Fruit fly (Drosophila melanogaster) whole organism, embryonic: Measurements from ENCODE around the gene Irbp.

ENCODE experiments used
- ATbp ChIP-seq: fragments of 200-800 bp; sonication (Bioruptor generic); optimal IDR thresholded peaks from 2 replicates; lab custom pipeline; 2017; ENCODE audit warnings: missing biosample characterization, mild to moderate bottlenecking, missing genetic modification characterization, missing genetic modification reagents
- BEAF-32 ChIP-seq: fragments of 200-800 bp; sonication (Bioruptor generic); optimal IDR thresholded peaks from 3 replicates; lab custom pipeline; 2017; ENCODE audit warnings: missing biosample characterization, missing genetic modification characterization, mild to moderate bottlenecking, moderate library complexity, missing genetic modification reagents
- CG10321 ChIP-seq: fragments of 200-800 bp; sonication (Bioruptor generic); IDR thresholded peaks from 2 replicates; pipeline ENCODE4 v1.3.6; 2022; ENCODE audit warnings: missing biosample characterization, missing genetic modification characterization
- CG14710 ChIP-seq: fragments of 200-800 bp; sonication (Bioruptor generic); optimal IDR thresholded peaks from 3 replicates; lab custom pipeline; 2019; ENCODE audit warnings: missing biosample characterization, mild to moderate bottlenecking, missing genetic modification characterization, moderate library complexity
- CG14860 ChIP-seq: fragments of 200-800 bp; sonication (Bioruptor generic); IDR thresholded peaks from 3 replicates; pipeline ENCODE4 v1.3.6; 2022; ENCODE audit warnings: missing biosample characterization, missing genetic modification characterization; ENCODE audit not compliant: partially characterized antibody
- CG15269 ChIP-seq: fragments of 200-800 bp; sonication (Bioruptor generic); optimal IDR thresholded peaks from 2 replicates; lab custom pipeline; 2018; ENCODE audit warnings: missing biosample characterization, mild to moderate bottlenecking, missing genetic modification characterization, moderate library complexity
- CG17385 ChIP-seq: fragments of 200-800 bp; sonication (Bioruptor generic); optimal IDR thresholded peaks from 3 replicates; lab custom pipeline; 2018; ENCODE audit warnings: missing biosample characterization, mild to moderate bottlenecking, missing genetic modification characterization
- CG1832 ChIP-seq: fragments of 200-800 bp; sonication (Bioruptor generic); optimal IDR thresholded peaks from 2 replicates; lab custom pipeline; 2017; ENCODE audit warnings: missing biosample characterization, mild to moderate bottlenecking, missing genetic modification characterization, inconsistent platforms
- CG2120 ChIP-seq: fragments of 200-800 bp; sonication (Bioruptor generic); optimal IDR thresholded peaks from 3 replicates; lab custom pipeline; 2016; ENCODE audit warnings: missing biosample characterization, missing genetic modification characterization
- CG2129 ChIP-seq: fragments of 200-800 bp; sonication (Bioruptor generic); IDR thresholded peaks from 2 replicates; pipeline ENCODE4 v1.3.6; 2022; ENCODE audit warnings: missing biosample characterization, missing genetic modification characterization; ENCODE audit not compliant: partially characterized antibody
- CG32532 ChIP-seq: fragments of 200-800 bp; sonication (Bioruptor generic); IDR thresholded peaks from 2 replicates; pipeline ENCODE4 v1.3.6; 2022; ENCODE audit warnings: missing biosample characterization, missing genetic modification characterization
- CG5180 ChIP-seq: fragments of 200-800 bp; sonication (Bioruptor generic); optimal IDR thresholded peaks from 3 replicates; lab custom pipeline; 2017; ENCODE audit warnings: missing biosample characterization, missing genetic modification characterization, mild to moderate bottlenecking, moderate library complexity, missing genetic modification reagents
- CG6854 ChIP-seq: fragments of 200-800 bp; sonication (Bioruptor generic); optimal IDR thresholded peaks from 3 replicates; lab custom pipeline; 2017; ENCODE audit warnings: missing biosample characterization, mild to moderate bottlenecking, missing genetic modification characterization
- CG9609 ChIP-seq: fragments of 200-800 bp; sonication (Bioruptor generic); optimal IDR thresholded peaks from 3 replicates; lab custom pipeline; 2016; ENCODE audit warnings: missing biosample characterization, missing genetic modification characterization
- CG9932 ChIP-seq: fragments of 200-800 bp; sonication (Bioruptor generic); IDR thresholded peaks from 2 replicates; pipeline ENCODE4 v1.3.6; 2022; ENCODE audit warnings: missing biosample characterization, missing genetic modification characterization
- D ChIP-seq, 2 experiments: fragments of 200-800 bp in 1 of 2; fragments of >200 bp in 1 of 2; sonication (Bioruptor generic) in 1 of 2; optimal IDR thresholded peaks; 2 replicates in 1 of 2; 3 replicates in 1 of 2; lab custom pipeline; 2017; ENCODE audit warnings: mild to moderate bottlenecking in 1 of 2, missing biosample characterization in 1 of 2, missing genetic modification characterization in 1 of 2, missing genetic modification reagents in 1 of 2
- Dbx ChIP-seq: fragments of 200-800 bp; sonication (Bioruptor generic); IDR thresholded peaks from 3 replicates; pipeline ENCODE4 v1.3.6; 2022; ENCODE audit warnings: missing biosample characterization, missing genetic modification characterization
- E2f1 ChIP-seq: fragments of 200-800 bp; sonication (Bioruptor generic); IDR thresholded peaks from 2 replicates; pipeline ENCODE4 v1.3.6; 2022; ENCODE audit warnings: missing biosample characterization, missing genetic modification characterization
- ERR ChIP-seq: fragments of 200-800 bp; sonication (Bioruptor generic); optimal IDR thresholded peaks from 2 replicates; lab custom pipeline; 2016; ENCODE audit warnings: missing biosample characterization, missing genetic modification characterization
- Eip74EF ChIP-seq, 2 experiments: fragments of 200-800 bp in 1 of 2; fragments of >200 bp in 1 of 2; sonication (Bioruptor generic) in 1 of 2; optimal IDR thresholded peaks; 2 replicates each; lab custom pipeline; 2017 to 2019; ENCODE audit warnings: missing biosample characterization in 2 of 2, missing genetic modification characterization in 2 of 2, mild to moderate bottlenecking in 1 of 2, moderate library complexity in 1 of 2
- GATAe ChIP-seq: fragments of 200-800 bp; sonication (Bioruptor generic); conservative IDR thresholded peaks from 2 replicates; pipeline ENCODE4 v1.3.6; 2022; ENCODE audit warnings: missing biosample characterization, missing genetic modification characterization
- Hsf ChIP-seq: fragments of 200-800 bp; sonication (Bioruptor generic); optimal IDR thresholded peaks from 3 replicates; lab custom pipeline; 2016; ENCODE audit warnings: missing biosample characterization, missing genetic modification characterization
- Jarid2 ChIP-seq: fragments of 200-800 bp; sonication (Bioruptor generic); optimal IDR thresholded peaks from 3 replicates; lab custom pipeline; 2017; ENCODE audit warnings: mild to moderate bottlenecking, missing biosample characterization, missing genetic modification reagents, missing genetic modification characterization
- MBD-R2 ChIP-seq: fragments of 200-800 bp; sonication (Bioruptor generic); IDR thresholded peaks from 2 replicates; pipeline ENCODE4 v1.3.6; 2022; ENCODE audit warnings: missing biosample characterization, missing genetic modification characterization
- Nf-YC ChIP-seq: fragments of 200-800 bp; optimal IDR thresholded peaks from 3 replicates; lab custom pipeline; 2019; ENCODE audit warnings: missing biosample characterization, mild to moderate bottlenecking, missing genetic modification characterization, moderate library complexity
- NfI ChIP-seq: fragments of 200-800 bp; sonication (Bioruptor generic); optimal IDR thresholded peaks from 3 replicates; lab custom pipeline; 2018; ENCODE audit warnings: missing biosample characterization, mild to moderate bottlenecking, missing genetic modification characterization, moderate library complexity
- Opbp ChIP-seq: fragments of 200-800 bp; sonication (Bioruptor generic); IDR thresholded peaks from 3 replicates; pipeline ENCODE4 v1.3.6; 2022; ENCODE audit warnings: missing biosample characterization, missing genetic modification characterization; ENCODE audit not compliant: partially characterized antibody
- Pdp1 ChIP-seq, 2 experiments: fragments of 200-800 bp; sonication (Bioruptor generic); optimal IDR thresholded peaks; 3 replicates each; lab custom pipeline; 2016; ENCODE audit warnings: missing biosample characterization in 2 of 2, missing genetic modification characterization in 2 of 2, mild to moderate bottlenecking in 1 of 2, moderate library complexity in 1 of 2
- Rfx ChIP-seq: fragments of 200-800 bp; sonication (Bioruptor generic); IDR thresholded peaks from 2 replicates; pipeline ENCODE4 v1.3.6; 2022; ENCODE audit warnings: missing biosample characterization, missing genetic modification characterization
- Six4 ChIP-seq: fragments of 200-800 bp; sonication (Bioruptor generic); optimal IDR thresholded peaks from 2 replicates; lab custom pipeline; 2016; ENCODE audit warnings: missing biosample characterization, missing genetic modification characterization
- ara ChIP-seq: fragments of 200-800 bp; sonication (Bioruptor generic); IDR thresholded peaks from 2 replicates; pipeline ENCODE4 v1.3.6; 2022; ENCODE audit warnings: missing biosample characterization, missing genetic modification characterization
- ase ChIP-seq: fragments of 200-800 bp; sonication (Bioruptor generic); IDR thresholded peaks from 3 replicates; pipeline ENCODE4 v1.3.6; 2022; ENCODE audit warnings: missing biosample characterization, missing genetic modification characterization
- cas ChIP-seq: fragments of 200-800 bp; sonication (Bioruptor generic); IDR thresholded peaks from 2 replicates; pipeline ENCODE4 v1.3.6; 2022; ENCODE audit warnings: missing biosample characterization, missing genetic modification characterization
- dan ChIP-seq: fragments of 200-800 bp; sonication (Bioruptor generic); IDR thresholded peaks from 2 replicates; pipeline ENCODE4 v1.3.6; 2022; ENCODE audit warnings: missing biosample characterization, missing genetic modification characterization
- ems ChIP-seq: fragments of 200-800 bp; sonication (Bioruptor generic); optimal IDR thresholded peaks from 3 replicates; lab custom pipeline; 2016; ENCODE audit warnings: missing biosample characterization, missing genetic modification characterization
- eyg ChIP-seq: fragments of 200-800 bp; sonication (Bioruptor generic); optimal IDR thresholded peaks from 3 replicates; lab custom pipeline; 2016; ENCODE audit warnings: missing biosample characterization, missing genetic modification characterization
- fu2 ChIP-seq: fragments of 200-800 bp; sonication (Bioruptor generic); optimal IDR thresholded peaks from 2 replicates; lab custom pipeline; 2016; ENCODE audit warnings: missing biosample characterization, missing genetic modification characterization
- gem ChIP-seq: fragments of 200-800 bp; sonication (Bioruptor generic); optimal IDR thresholded peaks from 2 replicates; lab custom pipeline; 2019; ENCODE audit warnings: missing biosample characterization, mild to moderate bottlenecking, missing genetic modification characterization, moderate library complexity
- mirr ChIP-seq: fragments of 200-800 bp; sonication (Bioruptor generic); optimal IDR thresholded peaks from 3 replicates; lab custom pipeline; 2018; ENCODE audit warnings: missing biosample characterization, mild to moderate bottlenecking, missing genetic modification characterization
- nmo ChIP-seq: fragments of 200-800 bp; sonication (Bioruptor generic); optimal IDR thresholded peaks from 2 replicates; lab custom pipeline; 2018; ENCODE audit warnings: missing biosample characterization, mild to moderate bottlenecking, missing genetic modification characterization, moderate library complexity
- pan ChIP-seq, 4 experiments: fragments of >200 bp in 3 of 4; fragments of 200-800 bp in 1 of 4; sonication (Bioruptor generic) in 1 of 4; optimal IDR thresholded peaks in 3 of 4; IDR thresholded peaks in 1 of 4; 2 replicates each; pipeline versions ENCODE4 v1.3.6 to Lab custom; 2017 to 2022; ENCODE audit warnings: missing biosample characterization in 2 of 4, missing genetic modification characterization in 2 of 4, mixed read lengths in 1 of 4
- peb ChIP-seq: fragments of 200-800 bp; sonication (Bioruptor generic); IDR thresholded peaks from 2 replicates; pipeline ENCODE4 v1.3.6; 2022; ENCODE audit warnings: missing biosample characterization, missing genetic modification characterization
- prd ChIP-seq, 3 experiments: fragments of >200 bp in 2 of 3; fragments of 200-800 bp in 1 of 3; sonication (Bioruptor generic) in 1 of 3; optimal IDR thresholded peaks in 2 of 3; IDR thresholded peaks in 1 of 3; 2 replicates in 2 of 3; 3 replicates in 1 of 3; pipeline versions ENCODE4 v1.3.6 to Lab custom; 2017 to 2022; ENCODE audit warnings: missing biosample characterization in 1 of 3, missing genetic modification characterization in 1 of 3
- sens ChIP-seq: fragments of 200-800 bp; sonication (Bioruptor generic); peaks from one replicate; lab custom pipeline; 2016; ENCODE audit warnings: missing biosample characterization, missing genetic modification characterization
- sr ChIP-seq: fragments of 200-800 bp; sonication (Bioruptor generic); IDR thresholded peaks from 3 replicates; pipeline ENCODE4 v1.3.6; 2022; ENCODE audit warnings: missing biosample characterization, missing genetic modification characterization

Irbp gene

DNA sequence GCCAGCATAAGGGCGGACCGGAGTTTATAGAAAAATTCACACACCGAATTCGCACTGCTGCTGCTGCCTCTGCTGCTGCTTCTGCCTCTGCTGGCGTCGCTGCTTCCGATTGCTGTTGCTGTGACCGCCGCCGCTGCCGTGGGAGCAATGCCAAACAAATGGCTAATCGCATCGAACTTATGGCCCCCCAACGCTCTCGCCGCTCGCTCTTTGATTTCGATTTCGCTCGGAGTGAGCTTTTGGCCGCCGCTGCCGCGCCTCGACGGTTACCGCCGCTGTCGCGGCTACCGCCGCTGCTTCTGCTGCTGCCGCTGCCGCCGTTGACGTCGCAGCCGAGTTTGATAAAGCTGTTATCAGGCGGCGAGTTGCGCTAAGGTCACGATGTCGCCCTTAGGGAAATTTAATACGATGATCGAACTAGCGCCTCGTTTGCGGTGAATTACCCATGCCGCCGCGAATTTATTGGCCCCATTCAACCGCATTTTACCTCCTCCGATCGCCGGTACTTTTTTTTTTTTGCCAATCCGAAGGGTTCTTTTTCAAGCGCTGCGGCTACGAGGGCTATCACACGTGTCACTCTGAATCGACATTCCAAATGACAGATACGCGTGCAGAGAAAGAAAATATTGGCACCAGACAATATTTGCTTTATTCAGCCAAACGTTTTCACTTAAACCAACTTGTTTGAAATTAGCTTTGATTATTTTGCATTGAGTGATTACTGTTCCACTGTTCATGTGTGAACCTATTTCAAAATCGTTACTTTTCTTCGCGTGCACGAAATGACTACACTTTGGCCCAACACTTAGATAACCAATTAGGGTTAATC, 48.4 kb downstream of the Irbp start (continued):
- TF ChIP-seq dan (no peak), CG5180 (GFP tag; lab: Kevin White, UChicago) (peak; percentile 9), Six4 (GFP tag; lab: Kevin White, UChicago) (peak; percentile 40), ara (GFP tag; lab: Robert Waterston, UW) (peak; percentile 67; the same call in 1 of the 2 replicates), Rfx (GFP tag; lab: Robert Waterston, UW) (peak; percentile 91), pan (optimal IDR thresholded peaks at IDR 0.05; lab: Kevin White, UChicago) (no peak), pan (GFP tag; optimal IDR thresholded peaks at IDR 0.05 in 1 of 2, IDR thresholded peaks at IDR 0.05 in 1 of 2) (peak in 1 of 2 experiments; percentile 85), BEAF-32 (no peak), CG2120 (GFP tag; lab: Kevin White, UChicago) (peak; percentile 86), GATAe (GFP tag; lab: Robert Waterston, UW) (peak; percentile 90), peb (GFP tag; lab: Robert Waterston, UW) (peak; percentile 31; the same call in 1 of the 2 replicates), CG17385 (GFP tag; lab: Kevin White, UChicago) (peak; percentile 60), mirr (GFP tag; lab: Kevin White, UChicago) (peak; percentile 26), Hsf (GFP tag; lab: Kevin White, UChicago) (peak; percentile 44), Nf-YC (tag; lab: Kevin White, UChicago) (no peak), D (optimal IDR thresholded peaks at IDR 0.05; lab: Kevin White, UChicago) (no peak), D (GFP tag; optimal IDR thresholded peaks at IDR 0.05; lab: Kevin White, UChicago) (peak; percentile 24), CG14860 (GFP tag; lab: Robert Waterston, UW) (no peak), CG9609 (GFP tag; lab: Kevin White, UChicago) (peak; percentile 64), E2f1 (GFP tag; lab: Robert Waterston, UW) (peak; percentile 77), CG6854 (GFP tag; lab: Kevin White, UChicago) (peak; percentile 38), sr (GFP tag; lab: Robert Waterston, UW) (peak; percentile 42; the same call in 1 of the 3 replicates), Dbx (peak; percentile 82), Jarid2 (GFP tag; lab: Kevin White, UChicago) (peak; percentile 1), ERR (GFP tag; lab: Kevin White, UChicago) (peak; percentile 38), Eip74EF (GFP tag; optimal IDR thresholded peaks at IDR 0.05; lab: Kevin White, UChicago) (no peak), NfI (GFP tag; lab: Kevin White, UChicago) (peak; percentile 75), CG9932 (GFP tag; lab: Robert Waterston, UW) (peak; percentile 75), eyg (peak; percentile 77), CG1832 (GFP tag; lab: Kevin White, UChicago) (no peak), CG14710 (tag; lab: Kevin White, UChicago) (peak; percentile 18), CG2129 (GFP tag; lab: Robert Waterston, UW) (no peak), gem (tag; lab: Kevin White, UChicago) (peak; percentile 71), ATbp (no peak), Opbp (no peak), cas (GFP tag; lab: Robert Waterston, UW) (peak; percentile 62; the same call in 1 of the 2 replicates), CG15269 (tag; lab: Kevin White, UChicago) (peak; percentile 72), ase (GFP tag; lab: Robert Waterston, UW) (peak; percentile 69; the same call in 2 of the 3 replicates), CG10321 (GFP tag; lab: Robert Waterston, UW) (no peak), sens (GFP tag; lab: Kevin White, UChicago) (peak; percentile 80), nmo (GFP tag; lab: Kevin White, UChicago) (peak; percentile 53), Pdp1 (GFP tag; optimal IDR thresholded peaks at IDR 0.05; lab: Kevin White, UChicago) (peak; percentile 59 to 66), MBD-R2 (GFP tag; lab: Robert Waterston, UW) (peak; percentile 58), ems (GFP tag; lab: Kevin White, UChicago) (peak; percentile 58), fu2 (GFP tag; lab: Kevin White, UChicago) (peak; percentile 46), CG32532 (peak; percentile 88), prd (optimal IDR thresholded peaks at IDR 0.05; lab: Kevin White, UChicago) (no peak), prd (GFP tag; IDR thresholded peaks at IDR 0.05; lab: Robert Waterston, UW) (peak; percentile 86)
